2 worm cellular contexts compared by ENCODE assay signal in the genomic region with DNA sequence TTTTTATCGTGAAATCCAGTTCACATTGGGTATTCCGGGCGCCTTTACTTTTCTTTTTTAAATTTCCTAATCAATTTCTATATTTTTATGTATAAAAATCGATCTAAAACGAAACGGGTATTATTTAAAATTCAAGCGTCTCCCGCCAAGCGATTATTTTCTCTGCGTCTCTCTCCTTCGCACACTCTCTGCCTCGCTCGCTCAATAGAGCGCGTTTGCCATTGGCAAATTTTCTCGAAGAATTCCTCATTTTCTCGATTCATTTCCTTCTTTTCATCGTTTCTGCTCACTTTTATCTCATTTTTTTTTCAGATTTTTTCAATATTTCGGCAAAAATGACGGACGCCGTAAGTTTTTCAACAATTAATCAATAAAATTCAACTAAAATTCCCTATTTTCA.
A peak's percentile ranks its signal among the peaks of the same experiment; 100 is the strongest.
TF ChIP-seq lines count a peak whose summit lies in the region.

sti-1 (plus strand) TSS at position 263 of the 400 bp plus-strand sequence.

TF ChIP-seq in whole organism, L2 larva, 48 proteins besides CTCF, POLR2A, EP300 and RAD21 (continued from another document):
- peak; percentile 90 for TF ChIP-seq crh-2 (tag; optimal IDR thresholded peaks at IDR 0.05; lab: Kevin White, UChicago)
- peak; percentile 79 for TF ChIP-seq lin-11 (tag; optimal IDR thresholded peaks at IDR 0.05; lab: Kevin White, UChicago)
- TF ChIP-seq zag-1 (tag; optimal IDR thresholded peaks at IDR 0.05; lab: Kevin White, UChicago): no peak
- TF ChIP-seq ama-1 (optimal IDR thresholded peaks at IDR 0.05; lab: Kevin White, UChicago): peak; percentile 55
- TF ChIP-seq mdl-1 (tag; optimal IDR thresholded peaks at IDR 0.05; lab: Kevin White, UChicago): no peak
- TF ChIP-seq nhr-21 (tag; optimal IDR thresholded peaks at IDR 0.05; lab: Kevin White, UChicago): peak; percentile 81
- TF ChIP-seq nhr-23 (tag; optimal IDR thresholded peaks at IDR 0.05; lab: Kevin White, UChicago): no peak
- TF ChIP-seq C34F6.9 (tag; optimal IDR thresholded peaks at IDR 0.05; lab: Kevin White, UChicago): peak; percentile 93
- peak; percentile 90 for TF ChIP-seq sma-3 (GFP tag; optimal IDR thresholded peaks at IDR 0.05; lab: Kevin White, UChicago)
- TF ChIP-seq F13H6.1 (tag; optimal IDR thresholded peaks at IDR 0.05; lab: Kevin White, UChicago): peak; percentile 80
- TF ChIP-seq R02D3.7 (tag; optimal IDR thresholded peaks at IDR 0.05; lab: Kevin White, UChicago): peak; percentile 1
- peak; percentile 98 for TF ChIP-seq gmeb-1 (tag; optimal IDR thresholded peaks at IDR 0.05; lab: Kevin White, UChicago)
TF ChIP-seq in whole organism, L2 larva: peak in this region for 26.

TF ChIP-seq in whole organism, L4 larva, 104 proteins besides CTCF, POLR2A, EP300 and RAD21 (continued from another document):
- TF ChIP-seq lin-1 (GFP tag; IDR thresholded peaks at IDR 0.05; lab: Robert Waterston, UW): no peak
- no peak for TF ChIP-seq saeg-2 (GFP tag; IDR thresholded peaks at IDR 0.05; lab: Robert Waterston, UW)
- no peak for TF ChIP-seq nhr-111 (GFP tag; optimal IDR thresholded peaks at IDR 0.05; lab: Kevin White, UChicago)
- no peak for TF ChIP-seq daf-16 (GFP tag; optimal IDR thresholded peaks at IDR 0.05; lab: Kevin White, UChicago)
- TF ChIP-seq daf-16 (tag; optimal IDR thresholded peaks at IDR 0.05; lab: Kevin White, UChicago): peak; percentile 20
- peak; percentile 79 for TF ChIP-seq ztf-7 (tag; optimal IDR thresholded peaks at IDR 0.05; lab: Kevin White, UChicago)
- TF ChIP-seq unc-130 (GFP tag; optimal IDR thresholded peaks at IDR 0.05; lab: Kevin White, UChicago): no peak
- no peak for TF ChIP-seq Y5F2A.4 (GFP tag; optimal IDR thresholded peaks at IDR 0.05; lab: Kevin White, UChicago)
- no peak for TF ChIP-seq pqm-1 (tag; optimal IDR thresholded peaks at IDR 0.05; lab: Kevin White, UChicago)
- TF ChIP-seq D1046.2 (GFP tag; IDR thresholded peaks at IDR 0.05; lab: Robert Waterston, UW): no peak
- TF ChIP-seq ztf-11 (tag; optimal IDR thresholded peaks at IDR 0.05; lab: Kevin White, UChicago): no peak
- no peak for TF ChIP-seq daf-12 (tag; optimal IDR thresholded peaks at IDR 0.05; lab: Kevin White, UChicago)
- TF ChIP-seq lin-13 (GFP tag; optimal IDR thresholded peaks at IDR 0.05; lab: Kevin White, UChicago): peak; percentile 70
- TF ChIP-seq fos-1 (tag; optimal IDR thresholded peaks at IDR 0.05; lab: Kevin White, UChicago): no peak
- TF ChIP-seq nhr-76 (tag; optimal IDR thresholded peaks at IDR 0.05; lab: Kevin White, UChicago): no peak
- peak; percentile 30; the same call in 1 of the 2 replicates for TF ChIP-seq dmd-6 (GFP tag; IDR thresholded peaks at IDR 0.05; lab: Robert Waterston, UW)
- no peak for TF ChIP-seq mdt-29 (GFP tag; IDR thresholded peaks at IDR 0.05; lab: Robert Waterston, UW)
- TF ChIP-seq hlh-11 (tag; optimal IDR thresholded peaks at IDR 0.05; lab: Kevin White, UChicago): peak; percentile 60
- TF ChIP-seq php-3 (GFP tag; IDR thresholded peaks at IDR 0.05; lab: Robert Waterston, UW): no peak
- peak; percentile 81 for TF ChIP-seq dve-1 (tag; optimal IDR thresholded peaks at IDR 0.05; lab: Kevin White, UChicago; ENCODE audit: insufficient read depth)
- no peak for TF ChIP-seq arid-1 (GFP tag; conservative IDR thresholded peaks at IDR 0.05; lab: Robert Waterston, UW)
- peak; percentile 72 for TF ChIP-seq hmg-1.1 (GFP tag; IDR thresholded peaks at IDR 0.05; lab: Robert Waterston, UW)
- no peak for TF ChIP-seq nhr-237 (tag; optimal IDR thresholded peaks at IDR 0.05; lab: Kevin White, UChicago)
- no peak for TF ChIP-seq attf-4 (tag; optimal IDR thresholded peaks at IDR 0.05; lab: Kevin White, UChicago)
- TF ChIP-seq egl-27 (tag; optimal IDR thresholded peaks at IDR 0.05; lab: Kevin White, UChicago): no peak
- TF ChIP-seq mxl-2 (GFP tag; conservative IDR thresholded peaks at IDR 0.05; lab: Robert Waterston, UW): no peak
- TF ChIP-seq ceh-28 (tag; optimal IDR thresholded peaks at IDR 0.05; lab: Kevin White, UChicago): no peak
- no peak for TF ChIP-seq madf-9 (GFP tag; conservative IDR thresholded peaks at IDR 0.05; lab: Robert Waterston, UW)
- no peak for TF ChIP-seq Y105C5A.15 (GFP tag; IDR thresholded peaks at IDR 0.05; lab: Robert Waterston, UW)
- TF ChIP-seq T20F7.1 (GFP tag; optimal IDR thresholded peaks at IDR 0.05; lab: Kevin White, UChicago): no peak
- TF ChIP-seq nhr-28 (tag; optimal IDR thresholded peaks at IDR 0.05; lab: Kevin White, UChicago): peak; percentile 83
- peak; percentile 88 for TF ChIP-seq aha-1 (tag; lab: Kevin White, UChicago)
- TF ChIP-seq unc-39 (tag; optimal IDR thresholded peaks at IDR 0.05; lab: Kevin White, UChicago): no peak
- no peak for TF ChIP-seq ZK546.5 (tag; optimal IDR thresholded peaks at IDR 0.05; lab: Kevin White, UChicago)
- no peak for TF ChIP-seq ces-1 (GFP tag; optimal IDR thresholded peaks at IDR 0.05; lab: Kevin White, UChicago)
- peak; percentile 98 for TF ChIP-seq lin-38 (GFP tag; IDR thresholded peaks at IDR 0.05; lab: Robert Waterston, UW)
- TF ChIP-seq Y75B8A.6 (GFP tag; IDR thresholded peaks at IDR 0.05; lab: Robert Waterston, UW): no peak
- TF ChIP-seq dmd-9 (GFP tag; IDR thresholded peaks at IDR 0.05; lab: Robert Waterston, UW): no peak
- TF ChIP-seq lsy-2 (tag; optimal IDR thresholded peaks at IDR 0.05; lab: Kevin White, UChicago): peak in 1 of 2 experiments; percentile 90
- TF ChIP-seq dmd-8 (GFP tag; IDR thresholded peaks at IDR 0.05; lab: Robert Waterston, UW): no peak
- peak; percentile 69 for TF ChIP-seq nhr-25 (tag; optimal IDR thresholded peaks at IDR 0.05; lab: Kevin White, UChicago; ENCODE audit: borderline replicate concordance, insufficient read depth)
- TF ChIP-seq zfp-2 (tag; optimal IDR thresholded peaks at IDR 0.05; lab: Kevin White, UChicago): no peak
- TF ChIP-seq mep-1 (tag; optimal IDR thresholded peaks at IDR 0.05; lab: Kevin White, UChicago): peak; percentile 80
- no peak for TF ChIP-seq R02D3.7 (tag; optimal IDR thresholded peaks at IDR 0.05; lab: Kevin White, UChicago)
- no peak for TF ChIP-seq lim-7 (GFP tag; IDR thresholded peaks at IDR 0.05; lab: Robert Waterston, UW)
- TF ChIP-seq cey-2 (tag; optimal IDR thresholded peaks at IDR 0.05; lab: Kevin White, UChicago; ENCODE audit: borderline replicate concordance, insufficient read depth): no peak
- no peak for TF ChIP-seq tag-97 (GFP tag; IDR thresholded peaks at IDR 0.05; lab: Robert Waterston, UW)
- TF ChIP-seq skn-1 (tag; optimal IDR thresholded peaks at IDR 0.05; lab: Kevin White, UChicago): no peak
- TF ChIP-seq ceh-20 (GFP tag; IDR thresholded peaks at IDR 0.05; lab: Robert Waterston, UW): peak; percentile 55; the same call in 1 of the 2 replicates
- TF ChIP-seq ceh-82 (tag; optimal IDR thresholded peaks at IDR 0.05; lab: Kevin White, UChicago): no peak
- peak; percentile 26 for TF ChIP-seq F49E8.2 (tag; optimal IDR thresholded peaks at IDR 0.05; lab: Kevin White, UChicago; ENCODE audit: borderline replicate concordance)
- peak; percentile 17 for TF ChIP-seq F37D6.2 (tag; optimal IDR thresholded peaks at IDR 0.05; lab: Kevin White, UChicago)
- no peak for TF ChIP-seq aly-2 (tag; optimal IDR thresholded peaks at IDR 0.05; lab: Kevin White, UChicago)
- TF ChIP-seq jun-1 (tag; optimal IDR thresholded peaks at IDR 0.05; lab: Kevin White, UChicago): peak; percentile 32
- TF ChIP-seq egl-43 (GFP tag; IDR thresholded peaks at IDR 0.05; lab: Robert Waterston, UW): no peak
- no peak for TF ChIP-seq madf-5 (GFP tag; IDR thresholded peaks at IDR 0.05; lab: Robert Waterston, UW)
- TF ChIP-seq tra-1 (GFP tag; IDR thresholded peaks at IDR 0.05; lab: Robert Waterston, UW): 0 out of 2 replicates have a peak, but pooled peaks have one; percentile 40
- peak; percentile 81 for TF ChIP-seq duxl-1 (tag; optimal IDR thresholded peaks at IDR 0.05; lab: Kevin White, UChicago; ENCODE audit: poor library complexity)
- no peak for TF ChIP-seq mxl-3 (GFP tag; optimal IDR thresholded peaks at IDR 0.05; lab: Kevin White, UChicago)
- TF ChIP-seq nhr-77 (tag; optimal IDR thresholded peaks at IDR 0.05; lab: Kevin White, UChicago): peak; percentile 95
- no peak for TF ChIP-seq lin-29 (GFP tag; IDR thresholded peaks at IDR 0.05; lab: Robert Waterston, UW)
- no peak for TF ChIP-seq F44E2.7 (GFP tag; IDR thresholded peaks at IDR 0.05; lab: Robert Waterston, UW)
- TF ChIP-seq daf-8 (GFP tag; IDR thresholded peaks at IDR 0.05; lab: Robert Waterston, UW): no peak
- no peak for TF ChIP-seq spr-3 (GFP tag; optimal IDR thresholded peaks at IDR 0.05; lab: Kevin White, UChicago)
- TF ChIP-seq ZK337.2 (GFP tag; IDR thresholded peaks at IDR 0.05; lab: Robert Waterston, UW): no peak
- peak; percentile 15 for TF ChIP-seq spr-1 (tag; optimal IDR thresholded peaks at IDR 0.05; lab: Kevin White, UChicago)
- peak; percentile 60 for TF ChIP-seq nhr-102 (tag; optimal IDR thresholded peaks at IDR 0.05; lab: Kevin White, UChicago)
- peak; percentile 55; the same call in 1 of the 2 replicates for TF ChIP-seq T26A8.4 (GFP tag; IDR thresholded peaks at IDR 0.05; lab: Robert Waterston, UW)
- peak; percentile 63; the same call in 1 of the 2 replicates for TF ChIP-seq pha-4 (GFP tag; IDR thresholded peaks at IDR 0.05; lab: Robert Waterston, UW)
- peak; percentile 52 for TF ChIP-seq pha-4 (tag; optimal IDR thresholded peaks at IDR 0.05; lab: Kevin White, UChicago)
- peak; percentile 96 for TF ChIP-seq dpl-1 (GFP tag; optimal IDR thresholded peaks at IDR 0.05; lab: Kevin White, UChicago)
- no peak for TF ChIP-seq zip-2 (tag; optimal IDR thresholded peaks at IDR 0.05; lab: Kevin White, UChicago)
- TF ChIP-seq lin-15B (tag; optimal IDR thresholded peaks at IDR 0.05; lab: Kevin White, UChicago): peak; percentile 51
- peak; percentile 67 for TF ChIP-seq nhr-6 (tag; optimal IDR thresholded peaks at IDR 0.05; lab: Kevin White, UChicago)
- TF ChIP-seq ceh-62 (tag; optimal IDR thresholded peaks at IDR 0.05; lab: Kevin White, UChicago): no peak
- no peak for TF ChIP-seq F10B5.3 (tag; optimal IDR thresholded peaks at IDR 0.05; lab: Kevin White, UChicago)
- TF ChIP-seq snpc-1.2 (GFP tag; IDR thresholded peaks at IDR 0.05; lab: Robert Waterston, UW): no peak
- TF ChIP-seq ceh-44 (GFP tag; IDR thresholded peaks at IDR 0.05; lab: Robert Waterston, UW): no peak
- TF ChIP-seq set-16 (GFP tag; IDR thresholded peaks at IDR 0.05; lab: Robert Waterston, UW): no peak
- TF ChIP-seq rbr-2 (tag; optimal IDR thresholded peaks at IDR 0.05; lab: Kevin White, UChicago): peak; percentile 68
- no peak for TF ChIP-seq gei-8 (GFP tag; optimal IDR thresholded peaks at IDR 0.05; lab: Kevin White, UChicago)
- TF ChIP-seq zfp-3 (GFP tag; conservative IDR thresholded peaks at IDR 0.05; lab: Robert Waterston, UW): 0 out of 2 replicates have a peak, but pooled peaks have one; percentile 47
- TF ChIP-seq nhr-10 (tag; optimal IDR thresholded peaks at IDR 0.05; lab: Kevin White, UChicago): no peak
